Fruit fly (Drosophila melanogaster): ENCODE measurements around the gene Sfp24Bd.

Gene Sfp24Bd

DNA sequence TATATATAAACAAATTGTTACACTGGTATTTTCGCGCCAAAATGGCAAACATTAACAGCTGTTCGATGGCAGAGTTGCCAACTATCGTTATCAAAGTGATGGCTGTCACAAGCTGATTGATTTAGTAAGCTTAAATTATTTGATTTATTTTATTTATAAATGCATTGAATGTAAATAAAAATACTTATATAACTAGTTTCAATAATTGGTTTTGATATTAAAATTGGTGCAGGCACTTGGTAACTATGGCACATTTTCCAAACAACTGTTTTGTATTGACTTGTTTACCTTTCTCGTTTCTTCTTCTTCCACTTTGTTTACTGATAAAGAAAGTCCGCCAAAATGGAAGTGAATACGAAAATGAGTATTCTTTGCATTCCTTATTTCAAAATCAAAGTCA is 42.7 kb upstream of the Sfp24Bd start, which contains the start of gene cutlet:
Gene cutlet (minus strand): TSS at position 84 of the 400 bp plus-strand sequence.
- no peak for TF ChIP-seq cyc (GFP tag; optimal IDR thresholded peaks at IDR 0.05)
- no peak for TF ChIP-seq CG16779 (tag; optimal IDR thresholded peaks at IDR 0.05)
- TF ChIP-seq achi (GFP tag; optimal IDR thresholded peaks at IDR 0.05): peak; percentile 36
- TF ChIP-seq CG6163 (GFP tag; IDR thresholded peaks at IDR 0.05): no peak
- TF ChIP-seq fkh (GFP tag; optimal IDR thresholded peaks at IDR 0.05): peak; percentile 93
- TF ChIP-seq dac (GFP tag; optimal IDR thresholded peaks at IDR 0.05): no peak
- no peak for TF ChIP-seq Hr4 (GFP tag; optimal IDR thresholded peaks at IDR 0.05)
- no peak for TF ChIP-seq OdsH (GFP tag; optimal IDR thresholded peaks at IDR 0.05)
- TF ChIP-seq CG10669 (GFP tag; optimal IDR thresholded peaks at IDR 0.05): no peak
- TF ChIP-seq fd85E (GFP tag; optimal IDR thresholded peaks at IDR 0.05): no peak
- no peak for TF ChIP-seq Sox102F (GFP tag; optimal IDR thresholded peaks at IDR 0.05)
- TF ChIP-seq CG4318 (GFP tag; optimal IDR thresholded peaks at IDR 0.05): no peak
- peak; percentile 16 for TF ChIP-seq Smox (GFP tag; optimal IDR thresholded peaks at IDR 0.05)
- no peak for TF ChIP-seq eg (GFP tag; IDR thresholded peaks at IDR 0.05)
- no peak for TF ChIP-seq CG3032 (tag; optimal IDR thresholded peaks at IDR 0.05)
- no peak for TF ChIP-seq net (GFP tag; optimal IDR thresholded peaks at IDR 0.05)
- TF ChIP-seq CG6792 (GFP tag; optimal IDR thresholded peaks at IDR 0.05): no peak
- TF ChIP-seq Met (GFP tag; optimal IDR thresholded peaks at IDR 0.05): no peak
- no peak for TF ChIP-seq dsx (GFP tag; optimal IDR thresholded peaks at IDR 0.05; ENCODE audit: poor library complexity, severe bottlenecking)
- TF ChIP-seq Eip93F (GFP tag; optimal IDR thresholded peaks at IDR 0.05): no peak
- TF ChIP-seq CG6808 (GFP tag; optimal IDR thresholded peaks at IDR 0.05): no peak
- no peak for TF ChIP-seq CG11762 (GFP tag; optimal IDR thresholded peaks at IDR 0.05; ENCODE audit: insufficient read depth)
- no peak for TF ChIP-seq lz (GFP tag; optimal IDR thresholded peaks at IDR 0.05)
- peak; percentile 54 for TF ChIP-seq Eip78C (GFP tag)
- no peak for TF ChIP-seq CG7368 (GFP tag; optimal IDR thresholded peaks at IDR 0.05)
- TF ChIP-seq Lpt (GFP tag; optimal IDR thresholded peaks at IDR 0.05): no peak
- no peak for TF ChIP-seq CG6854 (GFP tag; optimal IDR thresholded peaks at IDR 0.05)
- no peak for TF ChIP-seq CG6276 (GFP tag; optimal IDR thresholded peaks at IDR 0.05)
- no peak for TF ChIP-seq salr (GFP tag; optimal IDR thresholded peaks at IDR 0.05)
- no peak for TF ChIP-seq CG34406 (GFP tag; optimal IDR thresholded peaks at IDR 0.05)
- no peak for TF ChIP-seq CG11294 (GFP tag; IDR thresholded peaks at IDR 0.05)
- no peak for TF ChIP-seq CG31627 (GFP tag; optimal IDR thresholded peaks at IDR 0.05)
- peak; percentile 63 for TF ChIP-seq svp (GFP tag)
- no peak for TF ChIP-seq CG8119 (GFP tag; IDR thresholded peaks at IDR 0.05)
- TF ChIP-seq CG11902 (GFP tag; optimal IDR thresholded peaks at IDR 0.05): no peak
- no peak for TF ChIP-seq Sox14 (GFP tag; optimal IDR thresholded peaks at IDR 0.05)
- no peak for TF ChIP-seq esn (GFP tag; optimal IDR thresholded peaks at IDR 0.05)

- TF ChIP-seq net (GFP tag; optimal IDR thresholded peaks at IDR 0.05): no peak
- TF ChIP-seq CG3032 (tag; optimal IDR thresholded peaks at IDR 0.05): no peak
- peak; percentile 71 for TF ChIP-seq svp (GFP tag)
Measured at dm6 chr2L:3706963-3707362, 38.0 kb upstream of the Sfp24Bd start, which contains the start of gene CG31777. TSS of gene CG31777 (minus strand) at chr2L:3707063.

dm6 chr2L:3705438-3705921 is 36.5 kb upstream of the Sfp24Bd start, which contains the start of gene CG31778:
TSS of gene CG31778 (minus strand) at chr2L:3705488.
- TF ChIP-seq CG6276 (GFP tag; optimal IDR thresholded peaks at IDR 0.05) (peak; percentile 61), CG10669 (GFP tag; optimal IDR thresholded peaks at IDR 0.05) (peak; percentile 73), CG15336 (GFP tag; IDR thresholded peaks at IDR 0.05) (peak; percentile 77), Sox14 (GFP tag; optimal IDR thresholded peaks at IDR 0.05) (peak; percentile 88), Sox15 (GFP tag; optimal IDR thresholded peaks at IDR 0.05) (peak; percentile 58), CG34406 (GFP tag; optimal IDR thresholded peaks at IDR 0.05) (peak; percentile 64), CG32006 (GFP tag; optimal IDR thresholded peaks at IDR 0.05) (peak; percentile 69), CG8319 (GFP tag; optimal IDR thresholded peaks at IDR 0.05) (peak; percentile 46), pdm3 (GFP tag; optimal IDR thresholded peaks at IDR 0.05) (peak; percentile 83), CG11902 (GFP tag; optimal IDR thresholded peaks at IDR 0.05) (peak; percentile 60), fd59A (GFP tag; optimal IDR thresholded peaks at IDR 0.05) (peak; percentile 46), CG11762 (GFP tag; optimal IDR thresholded peaks at IDR 0.05; ENCODE audit: insufficient read depth) (peak; percentile 48), ss (GFP tag; optimal IDR thresholded peaks at IDR 0.05) (peak; percentile 31 to 53), Lpt (GFP tag; optimal IDR thresholded peaks at IDR 0.05) (peak; percentile 20), CG8632 (GFP tag; optimal IDR thresholded peaks at IDR 0.05) (peak; percentile 75), dac (GFP tag; optimal IDR thresholded peaks at IDR 0.05) (no peak), Hr39 (GFP tag; optimal IDR thresholded peaks at IDR 0.05) (peak; percentile 89), OdsH (GFP tag; optimal IDR thresholded peaks at IDR 0.05) (peak; percentile 70), eg (GFP tag; IDR thresholded peaks at IDR 0.05) (peak; percentile 84), Eip78C (GFP tag) (peak; percentile 94), Hr4 (GFP tag; optimal IDR thresholded peaks at IDR 0.05) (peak; percentile 62), Hr38 (GFP tag; optimal IDR thresholded peaks at IDR 0.05) (no peak), CG6163 (GFP tag; IDR thresholded peaks at IDR 0.05) (peak; percentile 86), Sox102F (GFP tag; optimal IDR thresholded peaks at IDR 0.05) (peak; percentile 92), Met (GFP tag; optimal IDR thresholded peaks at IDR 0.05) (peak; percentile 86)
